Worm (Caenorhabditis elegans) whole organism, late embryonic: ENCODE measurements around the gene vps-52.

ENCODE experiments used
- F13H6.1 ChIP-seq: sonication (generic microtip); optimal IDR thresholded peaks from 2 replicates; lab custom pipeline; 2016; ENCODE audit warnings: missing genetic modification characterization, missing compliant biosample characterization
- T23F11.4 ChIP-seq: fragments of 200-800 bp; sonication (Bioruptor generic); optimal IDR thresholded peaks from 2 replicates; lab custom pipeline; 2018; ENCODE audit warnings: mild to moderate bottlenecking, missing genetic modification characterization, missing compliant biosample characterization
- Y22D7AL.16 ChIP-seq: sonication (generic microtip); optimal IDR thresholded peaks from 2 replicates; lab custom pipeline; 2016; ENCODE audit warnings: missing genetic modification characterization, missing compliant biosample characterization
- ama-1 ChIP-seq: fragments of 150-350 bp; optimal IDR thresholded peaks from 2 replicates; lab custom pipeline; 2014
- ceh-14 ChIP-seq: sonication (generic microtip); optimal IDR thresholded peaks from 2 replicates; lab custom pipeline; 2016; ENCODE audit warnings: missing genotype, missing genetic modification characterization, missing compliant biosample characterization
- ceh-18 ChIP-seq: sonication (generic microtip); optimal IDR thresholded peaks from 2 replicates; lab custom pipeline; 2016; ENCODE audit warnings: missing genetic modification characterization, missing compliant biosample characterization
- ceh-19 ChIP-seq: fragments of 200-800 bp; sonication (Bioruptor generic); optimal IDR thresholded peaks from 2 replicates; lab custom pipeline; 2018; ENCODE audit warnings: mild to moderate bottlenecking, missing genetic modification characterization, missing compliant biosample characterization
- ceh-2 ChIP-seq: sonication (generic microtip); optimal IDR thresholded peaks from 2 replicates; lab custom pipeline; 2016; ENCODE audit warnings: missing genotype, missing genetic modification characterization, missing compliant biosample characterization
- ceh-22 ChIP-seq: sonication (generic microtip); optimal IDR thresholded peaks from 2 replicates; lab custom pipeline; 2017; ENCODE audit warnings: missing biosample characterization, missing genetic modification characterization
- ceh-24 ChIP-seq: sonication (generic microtip); optimal IDR thresholded peaks from 2 replicates; lab custom pipeline; 2016; ENCODE audit warnings: mild to moderate bottlenecking, missing genetic modification characterization, missing compliant biosample characterization
- ceh-45 ChIP-seq: fragments of 200-800 bp; sonication (Bioruptor generic); IDR thresholded peaks from 2 replicates; pipeline ENCODE4 v1.3.6; 2022; ENCODE audit warnings: missing genetic modification reagents, missing genetic modification characterization, missing compliant biosample characterization
- ceh-48 ChIP-seq: sonication (generic microtip); optimal IDR thresholded peaks from 2 replicates; lab custom pipeline; 2016; ENCODE audit warnings: missing genetic modification characterization, inconsistent platforms, missing compliant biosample characterization
- ceh-6 ChIP-seq: fragments of 200-800 bp; sonication (Bioruptor generic); optimal IDR thresholded peaks from 2 replicates; lab custom pipeline; 2018; ENCODE audit warnings: mild to moderate bottlenecking, missing genetic modification characterization, missing compliant biosample characterization
- che-1 ChIP-seq: sonication (generic microtip); optimal IDR thresholded peaks from 2 replicates; lab custom pipeline; 2016; ENCODE audit warnings: mild to moderate bottlenecking, missing genetic modification characterization, missing compliant biosample characterization
- elt-2 ChIP-seq: sonication (generic microtip); optimal IDR thresholded peaks from 2 replicates; lab custom pipeline; 2016; ENCODE audit warnings: missing genetic modification reagents, missing genetic modification characterization, missing compliant biosample characterization
- elt-4 ChIP-seq: sonication (generic microtip); optimal IDR thresholded peaks from 2 replicates; lab custom pipeline; 2016; ENCODE audit warnings: missing genetic modification characterization, missing compliant biosample characterization
- eyg-1 ChIP-seq: sonication (generic microtip); optimal IDR thresholded peaks from 2 replicates; lab custom pipeline; 2016; ENCODE audit warnings: missing genotype, missing genetic modification characterization, missing compliant biosample characterization
- fax-1 ChIP-seq: sonication (generic microtip); optimal IDR thresholded peaks from 2 replicates; lab custom pipeline; 2016; ENCODE audit warnings: missing genotype, missing genetic modification characterization, missing compliant biosample characterization
- fkh-6 ChIP-seq: sonication (generic microtip); optimal IDR thresholded peaks from 2 replicates; lab custom pipeline; 2016; ENCODE audit warnings: missing genetic modification characterization, missing compliant biosample characterization
- hlh-13 ChIP-seq: fragments of 200-800 bp; sonication (Bioruptor generic); optimal IDR thresholded peaks from 2 replicates; lab custom pipeline; 2018; ENCODE audit warnings: mild to moderate bottlenecking, missing genetic modification characterization, missing compliant biosample characterization
- hlh-15 ChIP-seq: sonication (generic microtip); optimal IDR thresholded peaks from 2 replicates; lab custom pipeline; 2016; ENCODE audit warnings: missing genetic modification characterization, missing compliant biosample characterization
- hlh-30 ChIP-seq: sonication (generic microtip); optimal IDR thresholded peaks from 2 replicates; lab custom pipeline; 2017; ENCODE audit warnings: antibody characterized with exemption, missing genetic modification characterization, missing compliant biosample characterization; ENCODE audit not compliant: insufficient read depth
- hlh-6 ChIP-seq: sonication (generic microtip); optimal IDR thresholded peaks from 2 replicates; lab custom pipeline; 2016; ENCODE audit warnings: missing genotype, missing genetic modification characterization, missing compliant biosample characterization
- hlh-8 ChIP-seq: sonication (generic microtip); optimal IDR thresholded peaks from 2 replicates; lab custom pipeline; 2016; ENCODE audit warnings: missing genotype, missing genetic modification characterization, missing compliant biosample characterization
- nfya-1 ChIP-seq: sonication (generic microtip); optimal IDR thresholded peaks from 2 replicates; lab custom pipeline; 2017; ENCODE audit warnings: missing genetic modification characterization, mild to moderate bottlenecking, missing compliant biosample characterization, antibody characterized with exemption, moderate library complexity
- nhr-11 ChIP-seq: fragments of 150-350 bp; optimal IDR thresholded peaks from 2 replicates; lab custom pipeline; 2014; ENCODE audit warnings: missing biosample characterization, missing genetic modification characterization
- odd-2 ChIP-seq: sonication (generic microtip); optimal IDR thresholded peaks from 2 replicates; lab custom pipeline; 2017; ENCODE audit warnings: antibody characterized with exemption, mild to moderate bottlenecking, missing genetic modification characterization, missing compliant biosample characterization
- pat-9 ChIP-seq: fragments of 200-800 bp; sonication (Bioruptor generic); optimal IDR thresholded peaks from 2 replicates; lab custom pipeline; 2018; ENCODE audit warnings: mild to moderate bottlenecking, missing genetic modification characterization, moderate library complexity, missing compliant biosample characterization
- pax-1 ChIP-seq: fragments of 150-350 bp; optimal IDR thresholded peaks from 2 replicates; lab custom pipeline; 2014; ENCODE audit warnings: missing biosample characterization, missing genetic modification characterization
- pha-2 ChIP-seq: sonication (generic microtip); optimal IDR thresholded peaks from 2 replicates; lab custom pipeline; 2017; ENCODE audit warnings: mild to moderate bottlenecking, missing genetic modification characterization, missing compliant biosample characterization
- pha-4 ChIP-seq: fragments of 150-350 bp; optimal IDR thresholded peaks from 2 replicates; lab custom pipeline; 2018; ENCODE audit warnings: missing biosample characterization, missing genetic modification reagents, missing genetic modification characterization
- rnt-1 ChIP-seq: sonication (generic microtip); optimal IDR thresholded peaks from 2 replicates; lab custom pipeline; 2016; ENCODE audit warnings: missing genetic modification characterization, missing compliant biosample characterization
- sox-2 ChIP-seq: fragments of 200-800 bp; sonication (Bioruptor generic); IDR thresholded peaks from 2 replicates; pipeline ENCODE4 v1.3.6; 2022; ENCODE audit warnings: missing genetic modification reagents, missing genetic modification characterization, missing compliant biosample characterization
- sox-4 ChIP-seq: sonication (generic microtip); optimal IDR thresholded peaks from 2 replicates; lab custom pipeline; 2017; ENCODE audit warnings: mild to moderate bottlenecking, missing genetic modification characterization, inconsistent platforms, missing compliant biosample characterization
- tbx-2 ChIP-seq: sonication (generic microtip); optimal IDR thresholded peaks from 2 replicates; lab custom pipeline; 2016; ENCODE audit warnings: missing genetic modification characterization, missing compliant biosample characterization
- tbx-7 ChIP-seq: sonication (generic microtip); optimal IDR thresholded peaks from 2 replicates; lab custom pipeline; 2016; ENCODE audit warnings: missing genotype, missing genetic modification characterization, missing compliant biosample characterization
- ttx-3 ChIP-seq: sonication (generic microtip); optimal IDR thresholded peaks from 2 replicates; lab custom pipeline; 2016; ENCODE audit warnings: missing genetic modification reagents, missing genetic modification characterization, missing compliant biosample characterization
- unc-55 ChIP-seq: sonication (generic microtip); optimal IDR thresholded peaks from 2 replicates; lab custom pipeline; 2017; ENCODE audit warnings: missing biosample characterization, missing genetic modification reagents, missing genetic modification characterization
- unc-86 ChIP-seq: sonication (generic microtip); optimal IDR thresholded peaks from 2 replicates; lab custom pipeline; 2016; ENCODE audit warnings: missing genetic modification characterization, missing compliant biosample characterization
- ztf-16 ChIP-seq: sonication (generic microtip); optimal IDR thresholded peaks from 2 replicates; lab custom pipeline; 2017; ENCODE audit warnings: missing genetic modification characterization, missing compliant biosample characterization

Gene vps-52

ce11 chrX:7573172-7573571, 8.0 kb downstream of the vps-52 start:
- no peak for TF ChIP-seq tbx-2 (tag; lab: Kevin White, UChicago)
- no peak for TF ChIP-seq odd-2 (tag; lab: Kevin White, UChicago)
- no peak for TF ChIP-seq pat-9 (tag; lab: Kevin White, UChicago)
- no peak for TF ChIP-seq ama-1 (lab: Kevin White, UChicago)
- TF ChIP-seq hlh-15 (tag; lab: Kevin White, UChicago) = no peak
- TF ChIP-seq ceh-22 = no peak
- TF ChIP-seq hlh-8 = no peak

- TF ChIP-seq ceh-48 (tag; lab: Kevin White, UChicago) = no peak
- TF ChIP-seq hlh-13 = peak; percentile 10
- TF ChIP-seq, all 69 proteins: peak for 1
These were observed 8.3 kb downstream of the vps-52 start, which contains the start of the genes unc-98 and F08C6.18 for ce11 chrX:7573572-7573628. Gene unc-98 (minus strand): TSS chrX:7573619. Gene F08C6.18 (minus strand): TSS chrX:7573628.

ce11 chrX:7573629-7574028, 8.5 kb downstream of the vps-52 start:
- TF ChIP-seq ceh-14 (tag; lab: Kevin White, UChicago) = no peak
- no peak for TF ChIP-seq pha-2 (tag; lab: Kevin White, UChicago)
- no peak for TF ChIP-seq ceh-2 (tag; lab: Kevin White, UChicago)
- TF ChIP-seq ceh-19 (GFP tag; lab: Kevin White, UChicago) = no peak
- TF ChIP-seq ceh-45 (GFP tag; lab: Robert Waterston, UW) = no peak
- no peak for TF ChIP-seq F13H6.1
- no peak for TF ChIP-seq eyg-1 (tag; lab: Kevin White, UChicago)
- TF ChIP-seq ceh-18 (tag; lab: Kevin White, UChicago) = peak; percentile 71
- no peak for TF ChIP-seq nhr-11 (tag; lab: Kevin White, UChicago)
- no peak for TF ChIP-seq Y22D7AL.16 (tag; lab: Kevin White, UChicago)
- TF ChIP-seq rnt-1 (tag; lab: Kevin White, UChicago) = peak; percentile 66
- no peak for TF ChIP-seq pha-4 (tag; lab: Kevin White, UChicago)
- no peak for TF ChIP-seq fax-1 (tag; lab: Kevin White, UChicago)
- no peak for TF ChIP-seq ceh-22
- TF ChIP-seq unc-86 = no peak
- TF ChIP-seq pax-1 = no peak
- peak; percentile 9 for TF ChIP-seq unc-55 (GFP tag; lab: Kevin White, UChicago)
- TF ChIP-seq fkh-6 (tag; lab: Kevin White, UChicago) = no peak
- TF ChIP-seq, all 69 proteins: peak for 3

- peak; percentile 77 for TF ChIP-seq elt-2 (tag; lab: Kevin White, UChicago)
- TF ChIP-seq sox-4 (tag; lab: Kevin White, UChicago) = no peak
These were observed 10.8 kb downstream of the vps-52 start for ce11 chrX:7575939-7576338.

- TF ChIP-seq ceh-22 (no peak), pax-1 (no peak), elt-2 (tag; lab: Kevin White, UChicago) (peak; percentile 11), fkh-6 (tag; lab: Kevin White, UChicago) (no peak), tbx-2 (tag; lab: Kevin White, UChicago) (peak; percentile 21), nfya-1 (peak; percentile 4)
These were observed 12.5 kb downstream of the vps-52 start for ce11 chrX:7577458-7578158.

- TF ChIP-seq elt-2 (tag; lab: Kevin White, UChicago) = peak; percentile 5
- no peak for TF ChIP-seq elt-4
These were observed 13.2 kb downstream of the vps-52 start for ce11 chrX:7578308-7578707.

ce11 chrX:7582223-7582622, 17.1 kb downstream of the vps-52 start:
- TF ChIP-seq sox-2 (no peak), hlh-6 (tag; lab: Kevin White, UChicago) (no peak), che-1 (no peak), ceh-24 (tag; lab: Kevin White, UChicago) (no peak), fkh-6 (tag; lab: Kevin White, UChicago) (no peak), ceh-48 (tag; lab: Kevin White, UChicago) (no peak), ztf-16 (tag; lab: Kevin White, UChicago) (no peak), ttx-3 (tag; lab: Kevin White, UChicago) (no peak), ceh-6 (GFP tag; lab: Kevin White, UChicago) (no peak), F13H6.1 (no peak), sox-4 (tag; lab: Kevin White, UChicago) (no peak), hlh-30 (tag; lab: Kevin White, UChicago) (no peak), nhr-11 (tag; lab: Kevin White, UChicago) (no peak), tbx-7 (tag; lab: Kevin White, UChicago) (no peak), ceh-2 (tag; lab: Kevin White, UChicago) (no peak), T23F11.4 (no peak)
